Fruit fly (Drosophila melanogaster) whole organism, embryonic: ENCODE results near the gene Jhbp6.
A peak's percentile ranks its signal among the peaks of the same experiment; 100 is the strongest.

Experiments
- ATbp ChIP-seq: fragments of 200-800 bp; sonication (Bioruptor generic); optimal IDR thresholded peaks from 2 replicates; lab custom pipeline; 2017; ENCODE audit warnings: missing biosample characterization, mild to moderate bottlenecking, missing genetic modification characterization, missing genetic modification reagents
- Bteb2 ChIP-seq: fragments of 200-800 bp; sonication (Bioruptor generic); optimal IDR thresholded peaks from 2 replicates; lab custom pipeline; 2016; ENCODE audit warnings: missing biosample characterization, missing genetic modification characterization
- CG10267 ChIP-seq: fragments of 200-800 bp; sonication (Bioruptor generic); optimal IDR thresholded peaks from 2 replicates; lab custom pipeline; 2018; ENCODE audit warnings: missing biosample characterization, mild to moderate bottlenecking, missing genetic modification characterization, moderate library complexity
- CG10274 ChIP-seq: fragments of 200-800 bp; sonication (Bioruptor generic); optimal IDR thresholded peaks from 3 replicates; lab custom pipeline; 2017; ENCODE audit warnings: missing biosample characterization, mild to moderate bottlenecking, missing genetic modification characterization
- CG11695 ChIP-seq: fragments of 200-800 bp; sonication (Bioruptor generic); IDR thresholded peaks from 3 replicates; pipeline ENCODE4 v1.3.6; 2022; ENCODE audit warnings: missing biosample characterization, missing genetic modification characterization
- CG14014 ChIP-seq: fragments of 200-800 bp; sonication (Bioruptor generic); IDR thresholded peaks from 2 replicates; pipeline ENCODE4 v1.3.6; 2022; ENCODE audit warnings: missing biosample characterization, missing genetic modification characterization
- CG1602 ChIP-seq: fragments of 200-800 bp; sonication (Bioruptor generic); optimal IDR thresholded peaks from 3 replicates; lab custom pipeline; 2016; ENCODE audit warnings: missing biosample characterization, missing genetic modification characterization
- CG16813 ChIP-seq: fragments of 200-800 bp; sonication (Bioruptor generic); IDR thresholded peaks from 3 replicates; pipeline ENCODE4 v1.3.6; 2022; ENCODE audit warnings: missing biosample characterization, missing genetic modification characterization; ENCODE audit not compliant: partially characterized antibody
- CG17612 ChIP-seq: fragments of 200-800 bp; sonication (Bioruptor generic); IDR thresholded peaks from 2 replicates; pipeline ENCODE4 v1.3.6; 2022; ENCODE audit warnings: missing biosample characterization, missing genetic modification characterization
- CG2120 ChIP-seq: fragments of 200-800 bp; sonication (Bioruptor generic); optimal IDR thresholded peaks from 3 replicates; lab custom pipeline; 2016; ENCODE audit warnings: missing biosample characterization, missing genetic modification characterization
- CG2678 ChIP-seq: fragments of 200-800 bp; sonication (Bioruptor generic); optimal IDR thresholded peaks from 3 replicates; lab custom pipeline; 2019; ENCODE audit warnings: missing biosample characterization, mild to moderate bottlenecking, missing genetic modification characterization, moderate library complexity
- CG32767 ChIP-seq: fragments of 200-800 bp; sonication (Bioruptor generic); IDR thresholded peaks from 2 replicates; pipeline ENCODE4 v1.3.6; 2022; ENCODE audit warnings: missing biosample characterization, missing genetic modification characterization
- CG33557 ChIP-seq: fragments of 200-800 bp; sonication (Bioruptor generic); optimal IDR thresholded peaks from 2 replicates; lab custom pipeline; 2019; ENCODE audit warnings: missing biosample characterization, mild to moderate bottlenecking, missing genetic modification characterization, moderate library complexity
- CG5953 ChIP-seq: fragments of 200-800 bp; sonication (Bioruptor generic); IDR thresholded peaks from 2 replicates; pipeline ENCODE4 v1.3.6; 2022; ENCODE audit warnings: missing biosample characterization, missing genetic modification characterization
- CG6175 ChIP-seq: fragments of 200-800 bp; sonication (Bioruptor generic); IDR thresholded peaks from 3 replicates; pipeline ENCODE4 v1.3.6; 2022; ENCODE audit warnings: missing biosample characterization, missing genetic modification characterization
- CG6813 ChIP-seq: fragments of 200-800 bp; sonication (Bioruptor generic); optimal IDR thresholded peaks from 2 replicates; lab custom pipeline; 2017; ENCODE audit warnings: missing biosample characterization, missing genetic modification characterization, mild to moderate bottlenecking, moderate library complexity, missing genetic modification reagents
- CG7271 ChIP-seq: fragments of 200-800 bp; sonication (Bioruptor generic); optimal IDR thresholded peaks from 2 replicates; lab custom pipeline; 2018; ENCODE audit warnings: missing biosample characterization, mild to moderate bottlenecking, missing genetic modification characterization, moderate library complexity
- CG7786 ChIP-seq: fragments of 200-800 bp; sonication (Bioruptor generic); optimal IDR thresholded peaks from 2 replicates; lab custom pipeline; 2016; ENCODE audit warnings: missing biosample characterization, missing genetic modification characterization
- CG9932 ChIP-seq: fragments of 200-800 bp; sonication (Bioruptor generic); IDR thresholded peaks from 2 replicates; pipeline ENCODE4 v1.3.6; 2022; ENCODE audit warnings: missing biosample characterization, missing genetic modification characterization
- CkIIα-i1 ChIP-seq: fragments of 200-800 bp; sonication (Bioruptor generic); IDR thresholded peaks from 2 replicates; pipeline ENCODE4 v1.3.6; 2022; ENCODE audit warnings: missing biosample characterization, missing genetic modification characterization
- Dek ChIP-seq: fragments of 200-800 bp; sonication (Bioruptor generic); optimal IDR thresholded peaks from 3 replicates; lab custom pipeline; 2019; ENCODE audit warnings: missing biosample characterization, mild to moderate bottlenecking, missing genetic modification characterization, moderate library complexity
- Elba2 ChIP-seq: fragments of 200-800 bp; sonication (Bioruptor generic); optimal IDR thresholded peaks from 3 replicates; lab custom pipeline; 2016; ENCODE audit warnings: missing biosample characterization, missing genetic modification characterization
- Ets65A ChIP-seq: fragments of 200-800 bp; sonication (Bioruptor generic); peaks from one replicate; lab custom pipeline; 2016; ENCODE audit warnings: missing biosample characterization, missing genetic modification characterization
- Fer3 ChIP-seq: fragments of 200-800 bp; sonication (Bioruptor generic); optimal IDR thresholded peaks from 2 replicates; lab custom pipeline; 2018; ENCODE audit warnings: missing biosample characterization, mild to moderate bottlenecking, missing genetic modification characterization, moderate library complexity
- HLH4C ChIP-seq: fragments of 200-800 bp; sonication (Bioruptor generic); IDR thresholded peaks from 3 replicates; pipeline ENCODE4 v1.3.6; 2022; ENCODE audit warnings: missing biosample characterization, missing genetic modification characterization; ENCODE audit not compliant: partially characterized antibody
- Hmr ChIP-seq: fragments of 200-800 bp; sonication (Bioruptor generic); optimal IDR thresholded peaks from 3 replicates; lab custom pipeline; 2017; ENCODE audit warnings: mild to moderate bottlenecking, missing biosample characterization, missing genetic modification reagents, missing genetic modification characterization
- Hr39 ChIP-seq: fragments of >200 bp; optimal IDR thresholded peaks from 2 replicates; lab custom pipeline; 2017
- Lhr ChIP-seq: fragments of 200-800 bp; sonication (Bioruptor generic); optimal IDR thresholded peaks from 3 replicates; lab custom pipeline; 2017; ENCODE audit warnings: mild to moderate bottlenecking, missing biosample characterization, missing genetic modification reagents, missing genetic modification characterization
- Mad ChIP-seq: fragments of 200-800 bp; sonication (Bioruptor generic); optimal IDR thresholded peaks from 2 replicates; lab custom pipeline; 2016; ENCODE audit warnings: missing biosample characterization, missing genetic modification characterization
- Max ChIP-seq: fragments of 200-800 bp; sonication (Bioruptor generic); optimal IDR thresholded peaks from 2 replicates; lab custom pipeline; 2016; ENCODE audit warnings: missing biosample characterization, mild to moderate bottlenecking, missing genetic modification characterization
- Nf-YA ChIP-seq: fragments of 200-800 bp; sonication (Bioruptor generic); IDR thresholded peaks from 2 replicates; pipeline ENCODE4 v1.3.6; 2022; ENCODE audit warnings: missing biosample characterization, missing genetic modification characterization
- aop ChIP-seq: fragments of 200-800 bp; sonication (Bioruptor generic); IDR thresholded peaks from 2 replicates; pipeline ENCODE4 v1.3.6; 2022; ENCODE audit warnings: missing biosample characterization, missing genetic modification characterization
- btn ChIP-seq: fragments of 200-800 bp; sonication (Bioruptor generic); optimal IDR thresholded peaks from 2 replicates; lab custom pipeline; 2016; ENCODE audit warnings: missing biosample characterization, missing genetic modification characterization
- crol ChIP-seq: fragments of 200-800 bp; sonication (Bioruptor generic); IDR thresholded peaks from 2 replicates; pipeline ENCODE4 v1.3.6; 2022; ENCODE audit warnings: missing biosample characterization, missing genetic modification characterization
- emc ChIP-seq: fragments of 200-800 bp; sonication (Bioruptor generic); optimal IDR thresholded peaks from 2 replicates; lab custom pipeline; 2016; ENCODE audit warnings: missing biosample characterization, missing genetic modification characterization
- fru ChIP-seq: fragments of >200 bp; optimal IDR thresholded peaks from 2 replicates; lab custom pipeline; 2017
- klu ChIP-seq: fragments of 200-800 bp; sonication (Bioruptor generic); IDR thresholded peaks from 2 replicates; pipeline ENCODE4 v1.3.6; 2022; ENCODE audit warnings: missing biosample characterization, missing genetic modification characterization
- lbe ChIP-seq: fragments of 200-800 bp; sonication (Bioruptor generic); optimal IDR thresholded peaks from 2 replicates; lab custom pipeline; 2016; ENCODE audit warnings: missing biosample characterization, mild to moderate bottlenecking, missing genetic modification characterization
- mirr ChIP-seq: fragments of 200-800 bp; sonication (Bioruptor generic); optimal IDR thresholded peaks from 3 replicates; lab custom pipeline; 2018; ENCODE audit warnings: missing biosample characterization, mild to moderate bottlenecking, missing genetic modification characterization
- pros ChIP-seq: fragments of 200-800 bp; sonication (Bioruptor generic); optimal IDR thresholded peaks from 3 replicates; lab custom pipeline; 2019; ENCODE audit warnings: missing biosample characterization, mild to moderate bottlenecking, missing genetic modification characterization, moderate library complexity
- pum ChIP-seq: fragments of 200-800 bp; sonication (Bioruptor generic); optimal IDR thresholded peaks from 2 replicates; lab custom pipeline; 2016; ENCODE audit warnings: missing biosample characterization, missing genetic modification characterization
- repo ChIP-seq: fragments of 200-800 bp; sonication (Bioruptor generic); optimal IDR thresholded peaks from 2 replicates; lab custom pipeline; 2016; ENCODE audit warnings: missing biosample characterization, missing genetic modification characterization
- sd ChIP-seq: fragments of 200-800 bp; sonication (Bioruptor generic); optimal IDR thresholded peaks from 3 replicates; lab custom pipeline; 2018; ENCODE audit warnings: missing biosample characterization, mild to moderate bottlenecking, missing genetic modification characterization, moderate library complexity
- sens ChIP-seq: fragments of 200-800 bp; sonication (Bioruptor generic); peaks from one replicate; lab custom pipeline; 2016; ENCODE audit warnings: missing biosample characterization, missing genetic modification characterization
- slbo ChIP-seq: fragments of 200-800 bp; sonication (Bioruptor generic); IDR thresholded peaks from 2 replicates; pipeline ENCODE4 v1.3.6; 2022; ENCODE audit warnings: missing biosample characterization, missing genetic modification characterization
- stwl ChIP-seq: fragments of 200-800 bp; sonication (Bioruptor generic); optimal IDR thresholded peaks from 3 replicates; lab custom pipeline; 2018; ENCODE audit warnings: missing biosample characterization, mild to moderate bottlenecking, missing genetic modification characterization, moderate library complexity
- tap ChIP-seq: fragments of 200-800 bp; optimal IDR thresholded peaks from 3 replicates; lab custom pipeline; 2019; ENCODE audit warnings: missing biosample characterization, mild to moderate bottlenecking, missing genetic modification characterization, moderate library complexity
- tll ChIP-seq, 2 experiments: fragments of 200-800 bp in 1 of 2; fragments of >200 bp in 1 of 2; sonication (Bioruptor generic) in 1 of 2; optimal IDR thresholded peaks; 2 replicates each; lab custom pipeline; 2017 to 2019; ENCODE audit warnings: missing biosample characterization in 2 of 2, missing genetic modification characterization in 2 of 2, mild to moderate bottlenecking in 1 of 2, moderate library complexity in 1 of 2
- wdn ChIP-seq: fragments of 200-800 bp; sonication (Bioruptor generic); IDR thresholded peaks from 2 replicates; pipeline ENCODE4 v1.3.6; 2022; ENCODE audit warnings: missing biosample characterization, missing genetic modification characterization
- z ChIP-seq: fragments of 200-800 bp; sonication (Bioruptor generic); IDR thresholded peaks from 3 replicates; pipeline ENCODE4 v1.3.6; 2022; ENCODE audit warnings: missing biosample characterization, missing genetic modification characterization
- zfh1 ChIP-seq: fragments of 200-800 bp; sonication (Bioruptor generic); IDR thresholded peaks from 3 replicates; pipeline ENCODE4 v1.3.6; 2022; ENCODE audit warnings: missing biosample characterization, missing genetic modification characterization
- zfh2 ChIP-seq: fragments of 200-800 bp; sonication (Bioruptor generic); optimal IDR thresholded peaks from 2 replicates; lab custom pipeline; 2016; ENCODE audit warnings: missing biosample characterization, missing genetic modification characterization

Gene Jhbp6

dm6 chr3L:22727739-22728335 lies 58.1 kb downstream of the Jhbp6 start, which contains the start of the genes CG14450 and CG11367 (continued):
- TF ChIP-seq tap (tag; lab: Kevin White, UChicago) = peak; percentile 19
- no peak for TF ChIP-seq klu (GFP tag; lab: Robert Waterston, UW)
- no peak for TF ChIP-seq CG6813 (GFP tag; lab: Kevin White, UChicago)
- TF ChIP-seq CG16813 (GFP tag; lab: Robert Waterston, UW) = peak; percentile 65; the same call in 2 of the 3 replicates
- no peak for TF ChIP-seq CG7271 (tag; lab: Kevin White, UChicago)
- TF ChIP-seq CG10274 (GFP tag; lab: Kevin White, UChicago) = no peak
- no peak for TF ChIP-seq Elba2
- no peak for TF ChIP-seq CG32767 (GFP tag; lab: Robert Waterston, UW)
- TF ChIP-seq CG10267 (tag; lab: Kevin White, UChicago) = peak; percentile 78
- peak; percentile 24 for TF ChIP-seq ATbp
- no peak for TF ChIP-seq Bteb2
- peak; percentile 66 for TF ChIP-seq lbe (GFP tag; lab: Kevin White, UChicago)
- TF ChIP-seq sens (GFP tag; lab: Kevin White, UChicago) = peak; percentile 70
- TF ChIP-seq CG2120 (GFP tag; lab: Kevin White, UChicago) = peak; percentile 10
- TF ChIP-seq CG17612 = no peak
- TF ChIP-seq zfh1 (GFP tag; lab: Robert Waterston, UW) = peak; percentile 18; the same call in 1 of the 3 replicates
- no peak for TF ChIP-seq pum (GFP tag; lab: Kevin White, UChicago)
- TF ChIP-seq emc (GFP tag; lab: Kevin White, UChicago) = no peak
- no peak for TF ChIP-seq Mad
- TF ChIP-seq mirr (GFP tag; lab: Kevin White, UChicago) = no peak
- no peak for TF ChIP-seq zfh2
- TF ChIP-seq Dek (tag; lab: Kevin White, UChicago) = peak; percentile 46
- TF ChIP-seq CG33557 (GFP tag; lab: Kevin White, UChicago) = no peak
- no peak for TF ChIP-seq aop (GFP tag; lab: Robert Waterston, UW)
- TF ChIP-seq btn (GFP tag; lab: Kevin White, UChicago) = no peak
- TF ChIP-seq CG6175 = no peak
- no peak for TF ChIP-seq repo (GFP tag; lab: Kevin White, UChicago)
- no peak for TF ChIP-seq CG14014
- no peak for TF ChIP-seq CG11695 (GFP tag; lab: Robert Waterston, UW)
- no peak for TF ChIP-seq wdn (GFP tag; lab: Robert Waterston, UW)
- peak; percentile 6 for TF ChIP-seq CG2678 (tag; lab: Kevin White, UChicago)
- no peak for TF ChIP-seq CG5953
- TF ChIP-seq Lhr (GFP tag; lab: Kevin White, UChicago) = peak; percentile 8
- TF ChIP-seq CG9932 (GFP tag; lab: Robert Waterston, UW) = peak; percentile 40; the same call in 1 of the 2 replicates
- TF ChIP-seq pros (GFP tag; lab: Kevin White, UChicago) = no peak
- peak; percentile 30 for TF ChIP-seq sd (tag; lab: Kevin White, UChicago)
- no peak for TF ChIP-seq slbo (GFP tag; lab: Robert Waterston, UW)
- TF ChIP-seq HLH4C (GFP tag; lab: Robert Waterston, UW) = peak; percentile 62
- TF ChIP-seq tll (GFP tag; optimal IDR thresholded peaks at IDR 0.05; lab: Kevin White, UChicago) = peak in 1 of 2 experiments; percentile 21
- no peak for TF ChIP-seq CG1602 (GFP tag; lab: Kevin White, UChicago)
- TF ChIP-seq Ets65A (GFP tag; lab: Kevin White, UChicago) = no peak
- TF ChIP-seq CG7786 (GFP tag; lab: Kevin White, UChicago) = no peak
- no peak for TF ChIP-seq Fer3
- TF ChIP-seq CkIIα-i1 (GFP tag; lab: Robert Waterston, UW) = no peak
- no peak for TF ChIP-seq crol (GFP tag; lab: Robert Waterston, UW)
- TF ChIP-seq stwl (tag; lab: Kevin White, UChicago) = peak; percentile 51
- no peak for TF ChIP-seq z
- TF ChIP-seq Hmr (GFP tag; lab: Kevin White, UChicago) = peak; percentile 11
- no peak for TF ChIP-seq fru (lab: Kevin White, UChicago)
- TF ChIP-seq Max (GFP tag; lab: Kevin White, UChicago) = no peak
- no peak for TF ChIP-seq Nf-YA (GFP tag; lab: Robert Waterston, UW)
- no peak for TF ChIP-seq Hr39 (lab: Kevin White, UChicago)
